Fruit fly (Drosophila melanogaster) whole organism, embryonic: Measurements from ENCODE around the gene Coq2.
A peak's percentile ranks its signal among the peaks of the same experiment; 100 is the strongest.

Experiments
- C15 ChIP-seq: fragments of 200-800 bp; sonication (Bioruptor generic); IDR thresholded peaks from 3 replicates; pipeline ENCODE4 v1.3.6; 2022; ENCODE audit warnings: missing biosample characterization, missing genetic modification characterization
- CG13296 ChIP-seq: fragments of 200-800 bp; sonication (Bioruptor generic); optimal IDR thresholded peaks from 3 replicates; lab custom pipeline; 2018; ENCODE audit warnings: missing biosample characterization, mild to moderate bottlenecking, missing genetic modification characterization
- CG15011 ChIP-seq: fragments of 200-800 bp; sonication (Bioruptor generic); optimal IDR thresholded peaks from 3 replicates; lab custom pipeline; 2018; ENCODE audit warnings: missing biosample characterization, mild to moderate bottlenecking, missing genetic modification characterization
- CG1529 ChIP-seq: fragments of 200-800 bp; sonication (Bioruptor generic); optimal IDR thresholded peaks from 3 replicates; lab custom pipeline; 2018; ENCODE audit warnings: missing biosample characterization, missing genetic modification characterization
- CG17612 ChIP-seq: fragments of 200-800 bp; sonication (Bioruptor generic); IDR thresholded peaks from 2 replicates; pipeline ENCODE4 v1.3.6; 2022; ENCODE audit warnings: missing biosample characterization, missing genetic modification characterization
- CG17829 ChIP-seq: fragments of 200-800 bp; optimal IDR thresholded peaks from 2 replicates; lab custom pipeline; 2019; ENCODE audit warnings: missing biosample characterization, mild to moderate bottlenecking, missing genetic modification characterization, moderate library complexity
- CG17912 ChIP-seq: fragments of 200-800 bp; sonication (Bioruptor generic); optimal IDR thresholded peaks from 2 replicates; lab custom pipeline; 2018; ENCODE audit warnings: missing biosample characterization, mild to moderate bottlenecking, missing genetic modification characterization
- CG18599 ChIP-seq: fragments of 200-800 bp; sonication (Bioruptor generic); optimal IDR thresholded peaks from 3 replicates; lab custom pipeline; 2017; ENCODE audit warnings: missing biosample characterization, missing genetic modification characterization, mild to moderate bottlenecking, moderate library complexity, missing genetic modification reagents
- CG30020 ChIP-seq: fragments of 200-800 bp; optimal IDR thresholded peaks from 2 replicates; lab custom pipeline; 2019; ENCODE audit warnings: missing biosample characterization, mild to moderate bottlenecking, missing genetic modification characterization, moderate library complexity
- CG32767 ChIP-seq: fragments of 200-800 bp; sonication (Bioruptor generic); IDR thresholded peaks from 2 replicates; pipeline ENCODE4 v1.3.6; 2022; ENCODE audit warnings: missing biosample characterization, missing genetic modification characterization
- CG34376 ChIP-seq: fragments of 200-800 bp; sonication (Bioruptor generic); optimal IDR thresholded peaks from 2 replicates; lab custom pipeline; 2018; ENCODE audit warnings: missing biosample characterization, mild to moderate bottlenecking, missing genetic modification characterization
- CG34422 ChIP-seq: fragments of 200-800 bp; sonication (Bioruptor generic); IDR thresholded peaks from 3 replicates; pipeline ENCODE4 v1.3.6; 2022; ENCODE audit warnings: missing biosample characterization, missing genetic modification characterization
- CG6765 ChIP-seq: fragments of 200-800 bp; sonication (Bioruptor generic); optimal IDR thresholded peaks from 3 replicates; lab custom pipeline; 2017; ENCODE audit warnings: missing biosample characterization, mild to moderate bottlenecking, missing genetic modification characterization
- CG7987 ChIP-seq: fragments of 200-800 bp; sonication (Bioruptor generic); optimal IDR thresholded peaks from 2 replicates; lab custom pipeline; 2018; ENCODE audit warnings: missing biosample characterization, mild to moderate bottlenecking, missing genetic modification characterization, moderate library complexity
- CoRest ChIP-seq: fragments of 200-800 bp; sonication (Bioruptor generic); optimal IDR thresholded peaks from 3 replicates; lab custom pipeline; 2018; ENCODE audit warnings: missing biosample characterization, mild to moderate bottlenecking, missing genetic modification characterization, moderate library complexity
- CrebB ChIP-seq: fragments of 200-800 bp; sonication (Bioruptor generic); optimal IDR thresholded peaks from 3 replicates; lab custom pipeline; 2018; ENCODE audit warnings: missing biosample characterization, mild to moderate bottlenecking, missing genetic modification characterization
- Dp ChIP-seq: fragments of 200-800 bp; sonication (Bioruptor generic); optimal IDR thresholded peaks from 2 replicates; lab custom pipeline; 2018; ENCODE audit warnings: missing biosample characterization, mild to moderate bottlenecking, missing genetic modification characterization, moderate library complexity
- Fer3 ChIP-seq: fragments of 200-800 bp; sonication (Bioruptor generic); optimal IDR thresholded peaks from 2 replicates; lab custom pipeline; 2018; ENCODE audit warnings: missing biosample characterization, mild to moderate bottlenecking, missing genetic modification characterization, moderate library complexity
- Hr51 ChIP-seq, 2 experiments: fragments of 200-800 bp; sonication (Bioruptor generic); optimal IDR thresholded peaks; 2 replicates in 1 of 2; 3 replicates in 1 of 2; lab custom pipeline; 2016 to 2018; ENCODE audit warnings: missing biosample characterization in 2 of 2, missing genetic modification characterization in 2 of 2, mild to moderate bottlenecking in 1 of 2, moderate library complexity in 1 of 2
- Lim3 ChIP-seq: fragments of 200-800 bp; sonication (Bioruptor generic); IDR thresholded peaks from 2 replicates; pipeline ENCODE4 v1.3.6; 2022; ENCODE audit warnings: missing biosample characterization, missing genetic modification characterization
- Mad ChIP-seq: fragments of 200-800 bp; sonication (Bioruptor generic); optimal IDR thresholded peaks from 2 replicates; lab custom pipeline; 2016; ENCODE audit warnings: missing biosample characterization, missing genetic modification characterization
- Neu2 ChIP-seq: fragments of 200-800 bp; sonication (Bioruptor generic); optimal IDR thresholded peaks from 3 replicates; lab custom pipeline; 2016; ENCODE audit warnings: missing biosample characterization, missing genetic modification characterization, borderline replicate concordance
- Rfx ChIP-seq: fragments of 200-800 bp; sonication (Bioruptor generic); IDR thresholded peaks from 2 replicates; pipeline ENCODE4 v1.3.6; 2022; ENCODE audit warnings: missing biosample characterization, missing genetic modification characterization
- Six4 ChIP-seq: fragments of 200-800 bp; sonication (Bioruptor generic); optimal IDR thresholded peaks from 2 replicates; lab custom pipeline; 2016; ENCODE audit warnings: missing biosample characterization, missing genetic modification characterization
- Sry-δ ChIP-seq: fragments of 200-800 bp; sonication (Bioruptor generic); optimal IDR thresholded peaks from 2 replicates; lab custom pipeline; 2016; ENCODE audit warnings: missing biosample characterization, missing genetic modification characterization
- Tbp ChIP-seq: fragments of >200 bp; optimal IDR thresholded peaks from 2 replicates; lab custom pipeline; 2018; ENCODE audit warnings: missing biosample characterization, missing genetic modification characterization
- Vsx1 ChIP-seq: fragments of 200-800 bp; sonication (Bioruptor generic); optimal IDR thresholded peaks from 2 replicates; lab custom pipeline; 2017; ENCODE audit warnings: missing biosample characterization, mild to moderate bottlenecking, missing genetic modification characterization, missing genetic modification reagents
- Xbp1 ChIP-seq: fragments of 200-800 bp; sonication (Bioruptor generic); optimal IDR thresholded peaks from 3 replicates; lab custom pipeline; 2016; ENCODE audit warnings: missing biosample characterization, mild to moderate bottlenecking, missing genetic modification characterization
- Xrp1 ChIP-seq: fragments of 200-800 bp; sonication (Bioruptor generic); IDR thresholded peaks from 2 replicates; pipeline ENCODE4 v1.3.6; 2022; ENCODE audit warnings: missing biosample characterization, missing genetic modification characterization
- abd-A ChIP-seq: fragments of 200-800 bp; sonication (Bioruptor generic); optimal IDR thresholded peaks from 3 replicates; lab custom pipeline; 2019; ENCODE audit warnings: missing biosample characterization, mild to moderate bottlenecking, missing genetic modification characterization, moderate library complexity
- ci ChIP-seq: fragments of 200-800 bp; sonication (Bioruptor generic); IDR thresholded peaks from 3 replicates; pipeline ENCODE4 v1.3.6; 2022; ENCODE audit warnings: missing biosample characterization, missing genetic modification characterization
- dpn ChIP-seq, 2 experiments: fragments of 200-800 bp; sonication (Bioruptor generic); optimal IDR thresholded peaks; 3 replicates each; lab custom pipeline; 2016; ENCODE audit warnings: missing biosample characterization in 2 of 2, missing genetic modification characterization in 2 of 2
- ewg ChIP-seq: fragments of 200-800 bp; sonication (Bioruptor generic); optimal IDR thresholded peaks from 3 replicates; lab custom pipeline; 2017; ENCODE audit warnings: mild to moderate bottlenecking, missing biosample characterization, missing genetic modification reagents, missing genetic modification characterization
- ftz-f1 ChIP-seq: fragments of 200-800 bp; sonication (Bioruptor generic); optimal IDR thresholded peaks from 2 replicates; lab custom pipeline; 2016; ENCODE audit warnings: missing biosample characterization, missing genetic modification characterization
- gce ChIP-seq: fragments of 200-800 bp; sonication (Bioruptor generic); IDR thresholded peaks from 3 replicates; pipeline ENCODE4 v1.3.6; 2022; ENCODE audit warnings: missing biosample characterization, missing genetic modification characterization
- ham ChIP-seq: fragments of 200-800 bp; sonication (Bioruptor generic); IDR thresholded peaks from 2 replicates; pipeline ENCODE4 v1.3.6; 2022; ENCODE audit warnings: missing biosample characterization, missing genetic modification characterization
- kni ChIP-seq: fragments of 200-800 bp; sonication (Bioruptor generic); optimal IDR thresholded peaks from 3 replicates; lab custom pipeline; 2017; ENCODE audit warnings: mild to moderate bottlenecking, missing biosample characterization, missing genetic modification reagents, missing genetic modification characterization
- knrl ChIP-seq: fragments of 200-800 bp; sonication (Bioruptor generic); IDR thresholded peaks from 3 replicates; pipeline ENCODE4 v1.3.6; 2022; ENCODE audit warnings: missing biosample characterization, missing genetic modification characterization; ENCODE audit not compliant: partially characterized antibody
- pan ChIP-seq, 4 experiments: fragments of >200 bp in 3 of 4; fragments of 200-800 bp in 1 of 4; sonication (Bioruptor generic) in 1 of 4; optimal IDR thresholded peaks in 3 of 4; IDR thresholded peaks in 1 of 4; 2 replicates each; pipeline versions ENCODE4 v1.3.6 to Lab custom; 2017 to 2022; ENCODE audit warnings: missing biosample characterization in 2 of 4, missing genetic modification characterization in 2 of 4, mixed read lengths in 1 of 4
- pita ChIP-seq: fragments of 200-800 bp; sonication (Bioruptor generic); optimal IDR thresholded peaks from 2 replicates; lab custom pipeline; 2017; ENCODE audit warnings: missing biosample characterization, mild to moderate bottlenecking, missing genetic modification characterization
- pros ChIP-seq: fragments of 200-800 bp; sonication (Bioruptor generic); optimal IDR thresholded peaks from 3 replicates; lab custom pipeline; 2019; ENCODE audit warnings: missing biosample characterization, mild to moderate bottlenecking, missing genetic modification characterization, moderate library complexity
- pzg ChIP-seq: fragments of 200-800 bp; sonication (Bioruptor generic); optimal IDR thresholded peaks from 3 replicates; lab custom pipeline; 2018; ENCODE audit warnings: missing biosample characterization, mild to moderate bottlenecking, missing genetic modification characterization, moderate library complexity
- row ChIP-seq: fragments of 200-800 bp; sonication (Bioruptor generic); IDR thresholded peaks from 3 replicates; pipeline ENCODE4 v1.3.6; 2022; ENCODE audit warnings: missing biosample characterization, missing genetic modification characterization
- salm ChIP-seq: fragments of 200-800 bp; sonication (Bioruptor generic); optimal IDR thresholded peaks from 2 replicates; lab custom pipeline; 2018; ENCODE audit warnings: missing biosample characterization, mild to moderate bottlenecking, missing genetic modification characterization
- trem ChIP-seq: fragments of 200-800 bp; optimal IDR thresholded peaks from 3 replicates; lab custom pipeline; 2019; ENCODE audit warnings: missing biosample characterization, mild to moderate bottlenecking, missing genetic modification characterization, moderate library complexity
- tx ChIP-seq: fragments of 200-800 bp; sonication (Bioruptor generic); optimal IDR thresholded peaks from 2 replicates; lab custom pipeline; 2016; ENCODE audit warnings: missing biosample characterization, missing genetic modification characterization
- unc-4 ChIP-seq: fragments of 200-800 bp; sonication (Bioruptor generic); IDR thresholded peaks from 2 replicates; pipeline ENCODE4 v1.3.6; 2022; ENCODE audit warnings: missing biosample characterization, missing genetic modification characterization; ENCODE audit not compliant: partially characterized antibody
- vvl ChIP-seq: fragments of 200-800 bp; sonication (Bioruptor generic); IDR thresholded peaks from 2 replicates; pipeline ENCODE4 v1.3.6; 2022; ENCODE audit warnings: missing biosample characterization, missing genetic modification characterization
- zen ChIP-seq: fragments of 200-800 bp; sonication (Bioruptor generic); optimal IDR thresholded peaks from 3 replicates; lab custom pipeline; 2018; ENCODE audit warnings: missing biosample characterization, mild to moderate bottlenecking, missing genetic modification characterization, moderate library complexity

The Coq2 gene

DNA sequence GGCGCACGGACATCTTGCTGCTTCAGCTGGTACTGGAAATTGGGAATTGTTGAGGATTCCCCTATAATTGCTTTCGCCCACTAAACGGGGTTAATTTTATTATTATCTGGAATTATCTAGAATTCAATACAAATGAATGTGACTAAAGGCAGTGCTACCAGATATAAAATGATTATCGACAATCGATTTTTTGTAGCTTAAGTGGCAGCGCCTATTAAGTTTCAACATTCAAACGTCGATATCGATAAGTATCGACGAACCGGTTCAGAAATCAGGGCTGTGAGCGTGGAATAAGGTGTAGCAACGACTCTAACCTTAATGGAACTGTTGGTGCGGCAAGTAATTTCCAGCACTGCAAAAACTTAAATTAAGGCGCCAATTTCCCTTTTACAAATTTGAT is 11.2 kb downstream of the Coq2 start, which contains the start of gene Sgt1 (continued):
- peak; percentile 41 for TF ChIP-seq CrebB (tag; lab: Kevin White, UChicago)
- TF ChIP-seq CG34422: no peak

- TF ChIP-seq pita (GFP tag; lab: Kevin White, UChicago) (no peak), C15 (GFP tag; lab: Robert Waterston, UW) (no peak), salm (no peak), kni (GFP tag; lab: Kevin White, UChicago) (no peak), ewg (GFP tag; lab: Kevin White, UChicago) (no peak), Rfx (GFP tag; lab: Robert Waterston, UW) (peak; percentile 40; the same call in 1 of the 2 replicates), Six4 (GFP tag; lab: Kevin White, UChicago) (no peak), pan (optimal IDR thresholded peaks at IDR 0.05; lab: Kevin White, UChicago) (no peak), pan (GFP tag; optimal IDR thresholded peaks at IDR 0.05 in 1 of 2, IDR thresholded peaks at IDR 0.05 in 1 of 2) (no peak), CG17912 (GFP tag; lab: Kevin White, UChicago) (no peak), Tbp (GFP tag; lab: Kevin White, UChicago) (no peak), Vsx1 (no peak), vvl (GFP tag; lab: Robert Waterston, UW) (no peak), CG7987 (GFP tag; lab: Kevin White, UChicago) (peak; percentile 12), row (GFP tag; lab: Robert Waterston, UW) (peak; percentile 94), trem (tag; lab: Kevin White, UChicago) (no peak), CoRest (tag; lab: Kevin White, UChicago) (no peak), CG17612 (GFP tag; lab: Robert Waterston, UW) (no peak), zen (tag; lab: Kevin White, UChicago) (peak; percentile 33), gce (GFP tag; lab: Robert Waterston, UW) (no peak), Fer3 (tag; lab: Kevin White, UChicago) (peak; percentile 3), Hr51 (GFP tag; optimal IDR thresholded peaks at IDR 0.05; lab: Kevin White, UChicago) (no peak), CG15011 (no peak), ftz-f1 (GFP tag; lab: Kevin White, UChicago) (no peak), CG18599 (GFP tag; lab: Kevin White, UChicago) (no peak), Dp (GFP tag; lab: Kevin White, UChicago) (no peak), CG30020 (tag; lab: Kevin White, UChicago) (no peak), Sry-δ (GFP tag; lab: Kevin White, UChicago) (no peak), CG17829 (tag; lab: Kevin White, UChicago) (no peak), CG13296 (no peak), unc-4 (GFP tag; lab: Robert Waterston, UW) (no peak), Neu2 (GFP tag; lab: Kevin White, UChicago) (no peak), CG6765 (GFP tag; lab: Kevin White, UChicago) (no peak), abd-A (tag; lab: Kevin White, UChicago) (no peak), tx (GFP tag; lab: Kevin White, UChicago) (no peak), Mad (GFP tag; lab: Kevin White, UChicago) (no peak), CG1529 (GFP tag; lab: Kevin White, UChicago) (no peak), pros (GFP tag; lab: Kevin White, UChicago) (no peak), CG34376 (GFP tag; lab: Kevin White, UChicago) (peak; percentile 65), Xrp1 (peak; percentile 24; the same call in 1 of the 2 replicates), Xbp1 (GFP tag; lab: Kevin White, UChicago) (peak; percentile 28), knrl (no peak), pzg (GFP tag; lab: Kevin White, UChicago) (peak; percentile 9), dpn (GFP tag; optimal IDR thresholded peaks at IDR 0.05; lab: Kevin White, UChicago) (peak; percentile 1 to 9), CG32767 (GFP tag; lab: Robert Waterston, UW) (no peak), ham (GFP tag; lab: Robert Waterston, UW) (no peak), Lim3 (GFP tag; lab: Robert Waterston, UW) (no peak), ci (GFP tag; lab: Robert Waterston, UW) (0 out of 3 replicates have a peak, but pooled peaks have one; percentile 36)
Observed at dm6 chr3R:8303848-8304247, 12.5 kb downstream of the Coq2 start, which contains the start of gene nac. nac (minus strand) TSS chr3R:8304023.
